Worm (Caenorhabditis elegans) whole organism, L1 larva: ENCODE data around the gene brp-1.

Source experiments
- C34B4.2 ChIP-seq: sonication (generic microtip); optimal IDR thresholded peaks from 2 replicates; lab custom pipeline; 2017; ENCODE audit warnings: mild to moderate bottlenecking, missing genetic modification characterization, missing compliant biosample characterization
- aha-1 ChIP-seq: fragments of 150-350 bp; optimal IDR thresholded peaks from 2 replicates; lab custom pipeline; 2014; ENCODE audit warnings: missing biosample characterization, missing genetic modification characterization
- blmp-1 ChIP-seq: fragments of 150-350 bp; optimal IDR thresholded peaks from 2 replicates; lab custom pipeline; 2014; ENCODE audit warnings: missing biosample characterization, missing genetic modification characterization
- dpl-1 ChIP-seq, 3 experiments: fragments of 150-350 bp in 2 of 3; sonication (generic microtip) in 1 of 3; optimal IDR thresholded peaks; 2 replicates each; lab custom pipeline; 2014 to 2017; ENCODE audit warnings: missing biosample characterization in 3 of 3, missing genetic modification characterization in 3 of 3, missing genetic modification reagents in 3 of 3
- efl-1 ChIP-seq, 4 experiments: fragments of 150-350 bp; optimal IDR thresholded peaks in 3 of 4; peaks in 1 of 4; 1 replicate in 1 of 4; 2 replicates in 3 of 4; lab custom pipeline; 2014; ENCODE audit warnings: missing biosample characterization in 2 of 4, missing genetic modification characterization in 2 of 4, missing genetic modification reagents in 2 of 4
- egl-13 ChIP-seq: sonication (generic microtip); optimal IDR thresholded peaks from 2 replicates; lab custom pipeline; 2016; ENCODE audit warnings: missing genotype, missing genetic modification reagents, missing genetic modification characterization, missing compliant biosample characterization
- elt-3 ChIP-seq, 6 experiments: fragments of 150-350 bp in 1 of 6; sonication (generic microtip); optimal IDR thresholded peaks; 2 replicates each; lab custom pipeline; 2017 to 2018; ENCODE audit warnings: missing biosample characterization in 6 of 6, missing genetic modification characterization in 6 of 6, inconsistent platforms in 1 of 6
- fkh-4 ChIP-seq: sonication (generic microtip); optimal IDR thresholded peaks from 2 replicates; lab custom pipeline; 2016; ENCODE audit warnings: missing compliant biosample characterization, missing genetic modification characterization, borderline replicate concordance
- grh-1 ChIP-seq: fragments of 200-800 bp; sonication (Bioruptor generic); IDR thresholded peaks from 2 replicates; pipeline ENCODE4 v1.3.6; 2022; ENCODE audit warnings: missing genetic modification reagents, missing genetic modification characterization, missing compliant biosample characterization
- hlh-17 ChIP-seq: fragments of 200-800 bp; sonication (Bioruptor generic); optimal IDR thresholded peaks from 2 replicates; lab custom pipeline; 2018; ENCODE audit warnings: missing genetic modification characterization, mild to moderate bottlenecking, missing compliant biosample characterization, moderate library complexity, borderline replicate concordance
- hpl-2 ChIP-seq: fragments of 150-350 bp; optimal IDR thresholded peaks from 2 replicates; lab custom pipeline; 2014; ENCODE audit warnings: missing biosample characterization, missing genetic modification reagents, missing genetic modification characterization
- irx-1 ChIP-seq: sonication (generic microtip); optimal IDR thresholded peaks from 2 replicates; lab custom pipeline; 2016; ENCODE audit warnings: missing genetic modification characterization, missing compliant biosample characterization
- jun-1 ChIP-seq: fragments of 150-350 bp; optimal IDR thresholded peaks from 2 replicates; lab custom pipeline; 2014; ENCODE audit warnings: missing biosample characterization, missing genetic modification reagents, missing genetic modification characterization
- lin-14 ChIP-seq: fragments of 200-800 bp; sonication (Bioruptor generic); optimal IDR thresholded peaks from 2 replicates; lab custom pipeline; 2018; ENCODE audit warnings: mild to moderate bottlenecking, missing genetic modification characterization, moderate library complexity, missing compliant biosample characterization
- lin-15B ChIP-seq: fragments of 150-350 bp; sonication (generic microtip); optimal IDR thresholded peaks from 3 replicates; lab custom pipeline; 2014; ENCODE audit warnings: missing biosample characterization, missing genetic modification characterization
- lin-35 ChIP-seq, 2 experiments: fragments of 150-350 bp; optimal IDR thresholded peaks; 2 replicates each; lab custom pipeline; 2014; ENCODE audit warnings: missing biosample characterization in 2 of 2, missing genetic modification characterization in 2 of 2, missing genetic modification reagents in 2 of 2
- lir-3 ChIP-seq: sonication (generic microtip); optimal IDR thresholded peaks from 2 replicates; lab custom pipeline; 2016; ENCODE audit warnings: mild to moderate bottlenecking, missing genetic modification characterization, moderate library complexity, missing compliant biosample characterization; ENCODE audit not compliant: poor library complexity
- lsy-2 ChIP-seq, 2 experiments: fragments of 150-350 bp; optimal IDR thresholded peaks; 2 replicates each; lab custom pipeline; 2014; ENCODE audit warnings: missing biosample characterization in 2 of 2, missing genetic modification characterization in 2 of 2
- mab-9 ChIP-seq: fragments of 200-800 bp; sonication (Bioruptor generic); IDR thresholded peaks from 2 replicates; pipeline ENCODE4 v1.3.6; 2022; ENCODE audit warnings: missing genetic modification reagents, missing genetic modification characterization, missing compliant biosample characterization
- mdl-1 ChIP-seq, 2 experiments: fragments of 150-350 bp; optimal IDR thresholded peaks; 2 replicates each; lab custom pipeline; 2014 to 2017; ENCODE audit warnings: missing biosample characterization in 2 of 2, missing genetic modification characterization in 2 of 2, inconsistent platforms in 1 of 2
- mef-2 ChIP-seq: fragments of 150-350 bp; optimal IDR thresholded peaks from 2 replicates; lab custom pipeline; 2014; ENCODE audit warnings: missing biosample characterization, missing genetic modification characterization
- mep-1 ChIP-seq: fragments of 150-350 bp; optimal IDR thresholded peaks from 2 replicates; lab custom pipeline; 2014; ENCODE audit warnings: missing biosample characterization, missing genetic modification characterization
- nhr-20 ChIP-seq: sonication (generic microtip); optimal IDR thresholded peaks from 2 replicates; lab custom pipeline; 2016; ENCODE audit warnings: mild to moderate bottlenecking, missing genetic modification characterization, missing compliant biosample characterization
- nhr-237 ChIP-seq: fragments of 150-350 bp; optimal IDR thresholded peaks from 2 replicates; lab custom pipeline; 2014; ENCODE audit warnings: missing biosample characterization, missing genetic modification characterization
- nhr-71 ChIP-seq: sonication (generic microtip); optimal IDR thresholded peaks from 2 replicates; lab custom pipeline; 2016; ENCODE audit warnings: mild to moderate bottlenecking, missing genetic modification characterization, moderate library complexity, missing compliant biosample characterization
- nhr-85 ChIP-seq: sonication (generic microtip); peaks from one replicate; lab custom pipeline; 2016; ENCODE audit warnings: missing genetic modification characterization, inconsistent platforms, missing compliant biosample characterization
- nhr-90 ChIP-seq: sonication (generic microtip); optimal IDR thresholded peaks from 2 replicates; lab custom pipeline; 2016; ENCODE audit warnings: mild to moderate bottlenecking, missing genetic modification characterization, missing compliant biosample characterization; ENCODE audit not compliant: poor library complexity
- pag-3 ChIP-seq: sonication (generic microtip); optimal IDR thresholded peaks from 2 replicates; lab custom pipeline; 2017; ENCODE audit warnings: missing genetic modification characterization, mild to moderate bottlenecking, missing compliant biosample characterization, antibody characterized with exemption, borderline replicate concordance; ENCODE audit not compliant: insufficient read depth
- pax-3 ChIP-seq: fragments of 200-800 bp; sonication (Bioruptor generic); optimal IDR thresholded peaks from 2 replicates; lab custom pipeline; 2018; ENCODE audit warnings: mild to moderate bottlenecking, missing genetic modification characterization, moderate library complexity, missing compliant biosample characterization
- skn-1 ChIP-seq: fragments of 150-350 bp; optimal IDR thresholded peaks from 2 replicates; lab custom pipeline; 2014; ENCODE audit warnings: missing biosample characterization, missing genetic modification characterization
- snu-23 ChIP-seq: sonication (generic microtip); optimal IDR thresholded peaks from 2 replicates; lab custom pipeline; 2016; ENCODE audit warnings: missing genetic modification characterization, missing compliant biosample characterization
- tlp-1 ChIP-seq: fragments of 150-350 bp; optimal IDR thresholded peaks from 2 replicates; lab custom pipeline; 2014; ENCODE audit warnings: missing biosample characterization, missing genetic modification characterization
- unc-130 ChIP-seq: fragments of 150-350 bp; optimal IDR thresholded peaks from 2 replicates; lab custom pipeline; 2017; ENCODE audit warnings: missing biosample characterization, missing genetic modification characterization, inconsistent platforms
- unc-98 ChIP-seq: fragments of 200-800 bp; sonication (Bioruptor generic); IDR thresholded peaks from 2 replicates; pipeline ENCODE4 v1.3.6; 2022; ENCODE audit warnings: missing genetic modification characterization, missing compliant biosample characterization
- vab-15 ChIP-seq: sonication (generic microtip); optimal IDR thresholded peaks from 2 replicates; lab custom pipeline; 2017; ENCODE audit warnings: missing genotype, mild to moderate bottlenecking, missing genetic modification characterization, missing compliant biosample characterization

Gene brp-1

ce11 chrIII:12013054-12013453 is 7.3 kb upstream of the brp-1 start:
- TF ChIP-seq grh-1 (GFP tag; lab: Robert Waterston, UW), result peak; percentile 58
- TF ChIP-seq lin-35 (GFP tag; optimal IDR thresholded peaks at IDR 0.05; lab: Kevin White, UChicago), result peak in 1 of 2 experiments; percentile 9
- no peak for TF ChIP-seq egl-13 (tag; lab: Kevin White, UChicago)
- no peak for TF ChIP-seq nhr-90
- TF ChIP-seq nhr-237 (tag; lab: Kevin White, UChicago), result no peak
- TF ChIP-seq nhr-85 (tag; lab: Kevin White, UChicago), result peak; percentile 85
- TF ChIP-seq skn-1 (tag; lab: Kevin White, UChicago), result peak; percentile 4
- TF ChIP-seq lin-14 (GFP tag; lab: Kevin White, UChicago), result peak; percentile 55
- TF ChIP-seq efl-1 (optimal IDR thresholded peaks at IDR 0.05; lab: Kevin White, UChicago), result no peak
- peak in 1 of 2 experiments; percentile 60 for TF ChIP-seq efl-1 (GFP tag; optimal IDR thresholded peaks at IDR 0.05 in 1 of 2; lab: Kevin White, UChicago)
- peak; percentile 39 for TF ChIP-seq blmp-1
- TF ChIP-seq dpl-1 (GFP tag; optimal IDR thresholded peaks at IDR 0.05; lab: Kevin White, UChicago), result peak in 1 of 3 experiments; percentile 13
- TF ChIP-seq aha-1 (tag; lab: Kevin White, UChicago), result no peak
- TF ChIP-seq snu-23, result peak; percentile 20
- TF ChIP-seq nhr-71, result peak; percentile 13

- no peak for TF ChIP-seq vab-15 (tag; lab: Kevin White, UChicago)
- TF ChIP-seq fkh-4 (tag; lab: Kevin White, UChicago), result no peak
- TF ChIP-seq lin-15B (tag; lab: Kevin White, UChicago), result no peak
- TF ChIP-seq tlp-1 (tag; lab: Kevin White, UChicago), result no peak
- TF ChIP-seq efl-1 (optimal IDR thresholded peaks at IDR 0.05; lab: Kevin White, UChicago), result no peak
- peak in 1 of 2 experiments; percentile 7 for TF ChIP-seq efl-1 (GFP tag; optimal IDR thresholded peaks at IDR 0.05 in 1 of 2; lab: Kevin White, UChicago)
- TF ChIP-seq, all 84 proteins: peak for 1
Measured at ce11 chrIII:12013718-12014117, 6.6 kb upstream of the brp-1 start.

- peak in 1 of 2 experiments; percentile 38 for TF ChIP-seq lin-35 (GFP tag; optimal IDR thresholded peaks at IDR 0.05; lab: Kevin White, UChicago)
- peak; percentile 78 for TF ChIP-seq nhr-85 (tag; lab: Kevin White, UChicago)
- TF ChIP-seq lin-14 (GFP tag; lab: Kevin White, UChicago), result peak; percentile 35
- TF ChIP-seq blmp-1, result peak; percentile 64
- TF ChIP-seq unc-98, result no peak
- TF ChIP-seq irx-1 (tag; lab: Kevin White, UChicago), result no peak
- no peak for TF ChIP-seq hpl-2 (GFP tag; lab: Kevin White, UChicago)
- TF ChIP-seq mep-1, result no peak
- peak in 3 of 6 experiments; percentile 6 to 60 (median 46) for TF ChIP-seq elt-3 (tag; optimal IDR thresholded peaks at IDR 0.05; lab: Kevin White, UChicago)
- peak in 1 of 2 experiments; percentile 55 for TF ChIP-seq lsy-2 (tag; optimal IDR thresholded peaks at IDR 0.05; lab: Kevin White, UChicago)
- TF ChIP-seq hlh-17, result no peak
- no peak for TF ChIP-seq efl-1 (optimal IDR thresholded peaks at IDR 0.05; lab: Kevin White, UChicago)
- peak in 1 of 2 experiments; percentile 75 for TF ChIP-seq efl-1 (GFP tag; optimal IDR thresholded peaks at IDR 0.05 in 1 of 2; lab: Kevin White, UChicago)
- no peak for TF ChIP-seq vab-15 (tag; lab: Kevin White, UChicago)
- peak; percentile 26 for TF ChIP-seq nhr-71
- peak; percentile 28 for TF ChIP-seq nhr-20
- TF ChIP-seq unc-130 (tag; lab: Kevin White, UChicago), result peak; percentile 17
- peak; percentile 33 for TF ChIP-seq snu-23
- peak; percentile 65 for TF ChIP-seq grh-1 (GFP tag; lab: Robert Waterston, UW)
Measured at ce11 chrIII:12014503-12014902, 5.8 kb upstream of the brp-1 start.

ce11 chrIII:12015183-12015582 is 5.2 kb upstream of the brp-1 start:
- TF ChIP-seq pax-3 (tag; lab: Kevin White, UChicago) (no peak), unc-98 (no peak), efl-1 (optimal IDR thresholded peaks at IDR 0.05; lab: Kevin White, UChicago) (no peak), efl-1 (GFP tag; optimal IDR thresholded peaks at IDR 0.05 in 1 of 2; lab: Kevin White, UChicago) (no peak), lir-3 (tag; lab: Kevin White, UChicago) (no peak), pag-3 (tag; lab: Kevin White, UChicago) (no peak), jun-1 (tag; lab: Kevin White, UChicago) (no peak), C34B4.2 (tag; lab: Kevin White, UChicago) (no peak), lin-15B (tag; lab: Kevin White, UChicago) (no peak), mab-9 (no peak), mef-2 (tag; lab: Kevin White, UChicago) (no peak), elt-3 (tag; optimal IDR thresholded peaks at IDR 0.05; lab: Kevin White, UChicago) (no peak), mdl-1 (tag; optimal IDR thresholded peaks at IDR 0.05; lab: Kevin White, UChicago) (no peak)
- TF ChIP-seq, all 84 proteins: peak for 0
